Fruit fly (Drosophila melanogaster) whole organism, prepupa: ENCODE measurements around the gene brun.

Experiments used
- CG32006 ChIP-seq: fragments of 200-800 bp; sonication (Bioruptor generic); optimal IDR thresholded peaks from 3 replicates; lab custom pipeline; 2017; ENCODE audit warnings: missing biosample characterization, mild to moderate bottlenecking, missing genetic modification characterization
- Hr38 ChIP-seq: sonication (Bioruptor generic); optimal IDR thresholded peaks from 2 replicates; lab custom pipeline; 2016; ENCODE audit warnings: missing biosample characterization, missing genetic modification characterization

dm6 chr2L:20638413-20638812, 17.6 kb downstream of the brun start:
- no peak for TF ChIP-seq CG32006 (GFP tag; lab: Kevin White, UChicago)
- TF ChIP-seq Hr38, result no peak
